Worm (Caenorhabditis elegans): ENCODE data around the gene prx-10.

prx-10 gene

ce11 chrIII:5196298-5197045 is 39.7 kb upstream of the prx-10 start:
- TF ChIP-seq ets-7 (tag; optimal IDR thresholded peaks at IDR 0.05): no peak
- no peak for TF ChIP-seq pes-1 (GFP tag; IDR thresholded peaks at IDR 0.05)
- no peak for TF ChIP-seq tbx-11 (GFP tag; IDR thresholded peaks at IDR 0.05)
- no peak for TF ChIP-seq B0310.2 (tag; optimal IDR thresholded peaks at IDR 0.05)
- no peak for TF ChIP-seq aly-1 (tag; optimal IDR thresholded peaks at IDR 0.05)
- TF ChIP-seq ceh-13 (GFP tag; optimal IDR thresholded peaks at IDR 0.05): no peak
- TF ChIP-seq scrt-1 (GFP tag; IDR thresholded peaks at IDR 0.05): no peak
- no peak for TF ChIP-seq hmg-4 (GFP tag; optimal IDR thresholded peaks at IDR 0.05)

- TF ChIP-seq ceh-13 (GFP tag; optimal IDR thresholded peaks at IDR 0.05) (no peak), hmbx-1 (tag; optimal IDR thresholded peaks at IDR 0.05) (no peak), sea-1 (GFP tag; conservative IDR thresholded peaks at IDR 0.05) (no peak), F13C5.2 (tag; optimal IDR thresholded peaks at IDR 0.05) (no peak), B0310.2 (tag; optimal IDR thresholded peaks at IDR 0.05) (no peak), tra-4 (tag; optimal IDR thresholded peaks at IDR 0.05) (no peak), hnd-1 (tag; optimal IDR thresholded peaks at IDR 0.05) (no peak), pes-1 (GFP tag; IDR thresholded peaks at IDR 0.05) (no peak)
Measured at ce11 chrIII:5199577-5199976, 36.6 kb upstream of the prx-10 start, which contains the start of gene emb-8. emb-8 (minus strand) TSS chrIII:5199677.

- TF ChIP-seq scrt-1 (GFP tag; IDR thresholded peaks at IDR 0.05): no peak
- TF ChIP-seq hmg-4 (GFP tag; optimal IDR thresholded peaks at IDR 0.05): no peak
- no peak for TF ChIP-seq sea-1 (GFP tag; conservative IDR thresholded peaks at IDR 0.05)
- TF ChIP-seq pes-1 (GFP tag; IDR thresholded peaks at IDR 0.05): no peak
- no peak for TF ChIP-seq hnd-1 (tag; optimal IDR thresholded peaks at IDR 0.05)
- no peak for TF ChIP-seq tbx-11 (GFP tag; IDR thresholded peaks at IDR 0.05)
- TF ChIP-seq hmbx-1 (tag; optimal IDR thresholded peaks at IDR 0.05): no peak
- no peak for TF ChIP-seq ceh-13 (GFP tag; optimal IDR thresholded peaks at IDR 0.05)
- no peak for TF ChIP-seq tbx-37 (GFP tag; conservative IDR thresholded peaks at IDR 0.05)
- no peak for TF ChIP-seq B0310.2 (tag; optimal IDR thresholded peaks at IDR 0.05)
- no peak for TF ChIP-seq tra-4 (tag; optimal IDR thresholded peaks at IDR 0.05)
Measured at ce11 chrIII:5200349-5200748, 35.9 kb upstream of the prx-10 start.

- TF ChIP-seq flt-1 (GFP tag; IDR thresholded peaks at IDR 0.05) (no peak), ama-1 (optimal IDR thresholded peaks at IDR 0.05) (no peak), sea-1 (GFP tag; conservative IDR thresholded peaks at IDR 0.05) (no peak), B0310.2 (tag; optimal IDR thresholded peaks at IDR 0.05) (no peak), pes-1 (GFP tag; IDR thresholded peaks at IDR 0.05) (no peak), hnd-1 (tag; optimal IDR thresholded peaks at IDR 0.05) (no peak), hmbx-1 (tag; optimal IDR thresholded peaks at IDR 0.05) (no peak), F13C5.2 (tag; optimal IDR thresholded peaks at IDR 0.05) (no peak), tbx-11 (GFP tag; IDR thresholded peaks at IDR 0.05) (no peak)
Measured at ce11 chrIII:5201267-5201666, 34.9 kb upstream of the prx-10 start.

ce11 chrIII:5202641-5203040 is 33.6 kb upstream of the prx-10 start:
- TF ChIP-seq pes-1 (GFP tag; IDR thresholded peaks at IDR 0.05) (no peak), F13C5.2 (tag; optimal IDR thresholded peaks at IDR 0.05) (no peak), ceh-13 (GFP tag; optimal IDR thresholded peaks at IDR 0.05) (no peak)

- no peak for TF ChIP-seq hmbx-1 (tag; optimal IDR thresholded peaks at IDR 0.05)
Measured at ce11 chrIII:5203310-5203709, 32.9 kb upstream of the prx-10 start.

- no peak for TF ChIP-seq ceh-36 (tag; optimal IDR thresholded peaks at IDR 0.05)
- 0 out of 2 replicates have a peak, but pooled peaks have one; percentile 9 for TF ChIP-seq scrt-1 (GFP tag; IDR thresholded peaks at IDR 0.05)
Measured at ce11 chrIII:5206861-5207414, 29.3 kb upstream of the prx-10 start, which contains the start of gene morc-1. morc-1 (minus strand) TSS chrIII:5206911.

- no peak for TF ChIP-seq pes-1 (GFP tag; IDR thresholded peaks at IDR 0.05)
- TF ChIP-seq ceh-13 (GFP tag; optimal IDR thresholded peaks at IDR 0.05): no peak
- TF ChIP-seq ama-1 (optimal IDR thresholded peaks at IDR 0.05): no peak
- no peak for TF ChIP-seq sea-1 (GFP tag; conservative IDR thresholded peaks at IDR 0.05)
- no peak for TF ChIP-seq B0310.2 (tag; optimal IDR thresholded peaks at IDR 0.05)
- no peak for TF ChIP-seq hnd-1 (tag; optimal IDR thresholded peaks at IDR 0.05)
- TF ChIP-seq tbx-37 (GFP tag; conservative IDR thresholded peaks at IDR 0.05): no peak
- TF ChIP-seq tbx-11 (GFP tag; IDR thresholded peaks at IDR 0.05): no peak
- no peak for TF ChIP-seq ets-7 (tag; optimal IDR thresholded peaks at IDR 0.05)
- TF ChIP-seq aly-1 (tag; optimal IDR thresholded peaks at IDR 0.05): no peak
- TF ChIP-seq ceh-36 (tag; optimal IDR thresholded peaks at IDR 0.05): no peak
- TF ChIP-seq hmg-4 (GFP tag; optimal IDR thresholded peaks at IDR 0.05): no peak
- no peak for TF ChIP-seq flt-1 (GFP tag; IDR thresholded peaks at IDR 0.05)
- TF ChIP-seq tra-4 (tag; optimal IDR thresholded peaks at IDR 0.05): no peak
- no peak for TF ChIP-seq F13C5.2 (tag; optimal IDR thresholded peaks at IDR 0.05)
- no peak for TF ChIP-seq hmbx-1 (tag; optimal IDR thresholded peaks at IDR 0.05)
- TF ChIP-seq scrt-1 (GFP tag; IDR thresholded peaks at IDR 0.05): no peak
Measured at ce11 chrIII:5208992-5209391, 27.2 kb upstream of the prx-10 start, which contains the start of gene syx-16. syx-16 (minus strand) TSS chrIII:5209109.
